Fruit fly (Drosophila melanogaster): ENCODE results near the gene sturkopf.

The sturkopf gene

dm6 chr3L:1300076-1300635, 13.0 kb downstream of the sturkopf start (continued):
- TF ChIP-seq HmgD (GFP tag; optimal IDR thresholded peaks at IDR 0.05) (no peak), CG15073 (GFP tag; optimal IDR thresholded peaks at IDR 0.05) (peak; percentile 44), br (optimal IDR thresholded peaks at IDR 0.05) (no peak), CG13296 (GFP tag; optimal IDR thresholded peaks at IDR 0.05) (peak; percentile 30), CG3838 (GFP tag; optimal IDR thresholded peaks at IDR 0.05) (peak; percentile 30), pzg (GFP tag; optimal IDR thresholded peaks at IDR 0.05) (no peak), Chrac-16 (GFP tag; optimal IDR thresholded peaks at IDR 0.05) (peak; percentile 68), row (GFP tag; IDR thresholded peaks at IDR 0.05) (peak; percentile 92), NC2α (GFP tag; optimal IDR thresholded peaks at IDR 0.05) (no peak), CG10462 (GFP tag; optimal IDR thresholded peaks at IDR 0.05) (peak; percentile 57), Atf3 (GFP tag; optimal IDR thresholded peaks at IDR 0.05) (no peak), ap (GFP tag; IDR thresholded peaks at IDR 0.05) (peak; percentile 45), CG7556 (GFP tag; optimal IDR thresholded peaks at IDR 0.05) (peak; percentile 89), salm (tag; optimal IDR thresholded peaks at IDR 0.05) (peak; percentile 72), Kr (GFP tag; optimal IDR thresholded peaks at IDR 0.05) (no peak), repo (GFP tag; optimal IDR thresholded peaks at IDR 0.05) (no peak), HLHmδ (GFP tag; optimal IDR thresholded peaks at IDR 0.05) (no peak), tio (GFP tag; optimal IDR thresholded peaks at IDR 0.05) (no peak), Deaf1 (tag; optimal IDR thresholded peaks at IDR 0.05) (peak; percentile 68), lola (GFP tag; optimal IDR thresholded peaks at IDR 0.05) (peak in 1 of 3 experiments; percentile 88), peb (GFP tag; IDR thresholded peaks at IDR 0.05) (peak; percentile 70; the same call in 1 of the 2 replicates), CrebB (tag; optimal IDR thresholded peaks at IDR 0.05) (peak; percentile 58), PHDP (tag; optimal IDR thresholded peaks at IDR 0.05) (peak; percentile 85), Max (GFP tag; optimal IDR thresholded peaks at IDR 0.05) (peak; percentile 80), CG17829 (tag; optimal IDR thresholded peaks at IDR 0.05) (peak; percentile 94), CG10147 (GFP tag; optimal IDR thresholded peaks at IDR 0.05) (peak; percentile 75), B-H2 (GFP tag; optimal IDR thresholded peaks at IDR 0.05) (no peak), CG33213 (GFP tag; optimal IDR thresholded peaks at IDR 0.05) (peak; percentile 8), tll (GFP tag; optimal IDR thresholded peaks at IDR 0.05) (no peak), inv (GFP tag; IDR thresholded peaks at IDR 0.05; ENCODE audit: partially characterized antibody) (no peak), Fer1 (GFP tag; optimal IDR thresholded peaks at IDR 0.05) (peak; percentile 83), dimm (GFP tag; IDR thresholded peaks at IDR 0.05) (no peak), CG16779 (GFP tag; IDR thresholded peaks at IDR 0.05) (no peak), CG12769 (tag; optimal IDR thresholded peaks at IDR 0.05) (peak; percentile 66), CG4404 (GFP tag; IDR thresholded peaks at IDR 0.05) (peak; percentile 78), CG1024 (GFP tag; IDR thresholded peaks at IDR 0.05) (0 out of 2 replicates have a peak, but pooled peaks have one; percentile 16), D19B (GFP tag; optimal IDR thresholded peaks at IDR 0.05) (peak; percentile 18), CG13624 (GFP tag; optimal IDR thresholded peaks at IDR 0.05) (peak; percentile 26), Fer2 (tag; optimal IDR thresholded peaks at IDR 0.05) (peak; percentile 57), nom (GFP tag; optimal IDR thresholded peaks at IDR 0.05) (peak; percentile 39), Sry-β (GFP tag; optimal IDR thresholded peaks at IDR 0.05) (no peak), CG6854 (GFP tag; optimal IDR thresholded peaks at IDR 0.05) (peak; percentile 57), yki (optimal IDR thresholded peaks at IDR 0.05) (no peak), az2 (GFP tag; optimal IDR thresholded peaks at IDR 0.05) (peak; percentile 75), p53 (GFP tag; optimal IDR thresholded peaks at IDR 0.05) (no peak), sens-2 (GFP tag; IDR thresholded peaks at IDR 0.05) (no peak; the same call in none of the 2 replicates), CG1792 (GFP tag; optimal IDR thresholded peaks at IDR 0.05) (no peak), tap (tag; optimal IDR thresholded peaks at IDR 0.05) (peak; percentile 86), vfl (GFP tag; optimal IDR thresholded peaks at IDR 0.05) (peak; percentile 18), CG6791 (GFP tag; IDR thresholded peaks at IDR 0.05; ENCODE audit: partially characterized antibody) (no peak), CG8281 (tag; optimal IDR thresholded peaks at IDR 0.05) (peak; percentile 59)

All from whole organism, embryonic.